Worm (Caenorhabditis elegans): ENCODE results near the gene K08H2.10.

ce11 chrX:13284091-13284490 is 26.5 kb downstream of the K08H2.10 start, which contains the start of gene cyp-14A4:
- TF ChIP-seq blmp-1 (tag; optimal IDR thresholded peaks at IDR 0.05) (no peak), Y116A8C.19 (tag; optimal IDR thresholded peaks at IDR 0.05; ENCODE audit: borderline replicate concordance) (no peak)
